Worm (Caenorhabditis elegans): ENCODE results near the gene spp-30.

DNA sequence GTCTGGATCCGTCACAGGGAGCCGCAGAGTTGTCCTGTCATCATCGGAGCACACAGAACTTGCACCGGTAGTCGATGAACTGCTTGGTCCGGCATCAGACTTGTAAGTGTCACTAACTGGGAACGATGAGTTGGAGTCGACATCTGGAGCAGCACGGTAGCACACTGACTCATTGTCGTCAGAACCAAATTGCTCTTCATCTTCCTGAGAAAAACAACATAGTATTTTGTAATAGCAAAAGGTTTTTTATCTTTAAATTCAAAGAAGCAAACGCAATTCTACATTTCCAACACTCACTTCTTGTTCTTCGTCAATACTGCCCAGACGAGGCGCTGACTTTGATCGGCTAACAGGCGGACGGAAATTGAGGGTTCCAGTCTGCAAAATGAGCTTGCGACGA is 37.9 kb downstream of the spp-30 start:
- no peak for TF ChIP-seq unc-39 (tag; optimal IDR thresholded peaks at IDR 0.05)
- TF ChIP-seq elt-3 (tag; optimal IDR thresholded peaks at IDR 0.05) = no peak
- TF ChIP-seq ztf-11 (tag; optimal IDR thresholded peaks at IDR 0.05) = no peak
- TF ChIP-seq ceh-43 (GFP tag; optimal IDR thresholded peaks at IDR 0.05) = no peak
- TF ChIP-seq mab-5 (tag; optimal IDR thresholded peaks at IDR 0.05) = no peak

Measured in whole organism, mixed stage, embryonic.